Fruit fly (Drosophila melanogaster): ENCODE results near the gene CG13599.

CG13599 gene

DNA sequence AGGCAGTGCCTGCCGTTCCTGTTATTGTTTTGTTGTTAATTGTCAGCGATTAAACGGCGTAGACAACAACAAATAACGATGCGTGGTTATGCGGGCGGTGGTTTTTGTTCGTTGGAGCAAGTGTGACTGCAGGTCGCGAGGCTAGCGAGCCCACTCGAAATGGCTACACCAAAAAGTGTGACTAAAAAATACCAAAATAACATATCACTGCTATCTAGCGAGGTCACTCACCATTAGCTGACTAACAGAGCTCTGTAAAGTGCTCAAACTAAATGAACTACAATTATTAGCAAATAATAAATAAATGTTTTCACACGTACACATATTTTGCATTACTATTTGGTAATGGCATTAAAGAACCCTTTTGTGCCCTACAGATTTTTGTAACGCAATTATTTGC lies 41.5 kb upstream of the CG13599 start, which contains the start of gene Pli (continued):
- TF ChIP-seq nmo (GFP tag; optimal IDR thresholded peaks at IDR 0.05) = peak; percentile 68
- TF ChIP-seq CG10959 (GFP tag; IDR thresholded peaks at IDR 0.05) = no peak
- TF ChIP-seq Trl (optimal IDR thresholded peaks at IDR 0.05) = no peak
- no peak for TF ChIP-seq Trl (GFP tag; optimal IDR thresholded peaks at IDR 0.05)
- peak; percentile 62 for TF ChIP-seq stwl (tag; optimal IDR thresholded peaks at IDR 0.05)
- peak; percentile 91 for TF ChIP-seq CG15514 (GFP tag; optimal IDR thresholded peaks at IDR 0.05)
- TF ChIP-seq CG12769 (tag; optimal IDR thresholded peaks at IDR 0.05) = peak; percentile 34
- TF ChIP-seq CG6765 (GFP tag; optimal IDR thresholded peaks at IDR 0.05) = no peak
- no peak for TF ChIP-seq h (optimal IDR thresholded peaks at IDR 0.05)
- TF ChIP-seq Ptx1 (GFP tag; IDR thresholded peaks at IDR 0.05) = no peak
- TF ChIP-seq CG17361 (GFP tag; IDR thresholded peaks at IDR 0.05) = no peak
- no peak for TF ChIP-seq lov (optimal IDR thresholded peaks at IDR 0.05)
- no peak for TF ChIP-seq lov (GFP tag; IDR thresholded peaks at IDR 0.05)
- TF ChIP-seq salm (tag; optimal IDR thresholded peaks at IDR 0.05) = no peak
- TF ChIP-seq da (GFP tag; optimal IDR thresholded peaks at IDR 0.05) = no peak
- peak; percentile 52 for TF ChIP-seq CG10543 (GFP tag; optimal IDR thresholded peaks at IDR 0.05)
- TF ChIP-seq Med (GFP tag) = peak; percentile 87
- TF ChIP-seq Rx (GFP tag; IDR thresholded peaks at IDR 0.05) = no peak
- TF ChIP-seq seq (GFP tag; IDR thresholded peaks at IDR 0.05) = no peak
- TF ChIP-seq CG9932 (GFP tag; IDR thresholded peaks at IDR 0.05) = no peak
- no peak for TF ChIP-seq CG6813 (GFP tag; optimal IDR thresholded peaks at IDR 0.05)
- TF ChIP-seq Spps (tag; optimal IDR thresholded peaks at IDR 0.05) = no peak
- TF ChIP-seq CG14667 (GFP tag; IDR thresholded peaks at IDR 0.05) = no peak
- peak; percentile 97 for TF ChIP-seq Jarid2 (GFP tag; optimal IDR thresholded peaks at IDR 0.05)
- TF ChIP-seq CG8478 (optimal IDR thresholded peaks at IDR 0.05) = no peak
- no peak for TF ChIP-seq Adf1 (GFP tag; IDR thresholded peaks at IDR 0.05)
- no peak for TF ChIP-seq CG30403 (GFP tag; optimal IDR thresholded peaks at IDR 0.05)
- TF ChIP-seq CG18476 (GFP tag; optimal IDR thresholded peaks at IDR 0.05) = no peak
- TF ChIP-seq sug (tag; optimal IDR thresholded peaks at IDR 0.05) = peak; percentile 58
- TF ChIP-seq jing (GFP tag; optimal IDR thresholded peaks at IDR 0.05) = no peak
- TF ChIP-seq CG17359 (tag; optimal IDR thresholded peaks at IDR 0.05) = peak; percentile 12
- TF ChIP-seq CG8924 (tag; optimal IDR thresholded peaks at IDR 0.05) = peak; percentile 62
- TF ChIP-seq Dfd (GFP tag; optimal IDR thresholded peaks at IDR 0.05) = no peak
- no peak for TF ChIP-seq CG11085 (GFP tag; IDR thresholded peaks at IDR 0.05)
- peak; percentile 1 for TF ChIP-seq mirr (GFP tag; optimal IDR thresholded peaks at IDR 0.05)
- TF ChIP-seq fd3F (GFP tag; optimal IDR thresholded peaks at IDR 0.05) = no peak
- peak; percentile 19 for TF ChIP-seq CG8359 (GFP tag; optimal IDR thresholded peaks at IDR 0.05; ENCODE audit: borderline replicate concordance)
- TF ChIP-seq ken (GFP tag; IDR thresholded peaks at IDR 0.05) = no peak
- TF ChIP-seq dmrt11E (tag; optimal IDR thresholded peaks at IDR 0.05) = no peak
- no peak for TF ChIP-seq ham (GFP tag; IDR thresholded peaks at IDR 0.05)
- TF ChIP-seq CG14050 (GFP tag; IDR thresholded peaks at IDR 0.05) = no peak
- no peak for TF ChIP-seq Usf (GFP tag; optimal IDR thresholded peaks at IDR 0.05)
- TF ChIP-seq her (GFP tag; optimal IDR thresholded peaks at IDR 0.05) = no peak
- TF ChIP-seq CG8944 (GFP tag; optimal IDR thresholded peaks at IDR 0.05) = no peak
- TF ChIP-seq rib (GFP tag; IDR thresholded peaks at IDR 0.05) = no peak
- no peak for TF ChIP-seq CG13123 (GFP tag; optimal IDR thresholded peaks at IDR 0.05)
- TF ChIP-seq NFAT (GFP tag; IDR thresholded peaks at IDR 0.05) = no peak
- TF ChIP-seq Dek (tag; optimal IDR thresholded peaks at IDR 0.05) = peak; percentile 36
- TF ChIP-seq Ssrp (tag; optimal IDR thresholded peaks at IDR 0.05) = no peak
- TF ChIP-seq HLH3B (GFP tag; IDR thresholded peaks at IDR 0.05) = no peak
- TF ChIP-seq Poxn (GFP tag; IDR thresholded peaks at IDR 0.05) = no peak
- no peak for TF ChIP-seq Doc3 (GFP tag; IDR thresholded peaks at IDR 0.05; ENCODE audit: partially characterized antibody)
- TF ChIP-seq p53 (GFP tag; optimal IDR thresholded peaks at IDR 0.05) = no peak
- TF ChIP-seq CkIIα-i1 (GFP tag; IDR thresholded peaks at IDR 0.05) = no peak
